Worm (Caenorhabditis elegans) whole organism, midembryonic: ENCODE results near the gene F55E10.4.

Experiments
- T22C8.4 ChIP-seq: fragments of 200-800 bp; sonication (Bioruptor generic); IDR thresholded peaks from 2 replicates; pipeline ENCODE4 v1.3.6; 2022; ENCODE audit warnings: missing genetic modification characterization, missing compliant biosample characterization
- cog-1 ChIP-seq: sonication (generic microtip); optimal IDR thresholded peaks from 2 replicates; lab custom pipeline; 2016; ENCODE audit warnings: missing genetic modification characterization, missing compliant biosample characterization
- flt-1 ChIP-seq: fragments of 200-800 bp; sonication (Bioruptor generic); IDR thresholded peaks from 2 replicates; pipeline ENCODE4 v1.3.6; 2022; ENCODE audit warnings: missing genetic modification characterization, missing compliant biosample characterization
- klf-2 ChIP-seq: fragments of 200-800 bp; sonication (Bioruptor generic); conservative IDR thresholded peaks from 2 replicates; pipeline ENCODE4 v1.3.6; 2022; ENCODE audit warnings: missing genetic modification reagents, missing genetic modification characterization, missing compliant biosample characterization
- med-1 ChIP-seq: sonication (generic microtip); optimal IDR thresholded peaks from 2 replicates; lab custom pipeline; 2017; ENCODE audit warnings: missing genetic modification characterization, mild to moderate bottlenecking, missing compliant biosample characterization, antibody characterized with exemption, missing genetic modification reagents; ENCODE audit not compliant: insufficient read depth
- ref-1 ChIP-seq: fragments of 200-800 bp; sonication (Bioruptor generic); conservative IDR thresholded peaks from 2 replicates; pipeline ENCODE4 v1.3.6; 2022; ENCODE audit warnings: missing genetic modification reagents, missing genetic modification characterization, missing compliant biosample characterization
- tab-1 ChIP-seq: fragments of 200-800 bp; sonication (Bioruptor generic); IDR thresholded peaks from 2 replicates; pipeline ENCODE4 v1.3.6; 2022; ENCODE audit warnings: missing genetic modification characterization, missing compliant biosample characterization
- ztf-23 ChIP-seq: fragments of 200-800 bp; sonication (Bioruptor generic); IDR thresholded peaks from 2 replicates; pipeline ENCODE4 v1.3.6; 2022; ENCODE audit warnings: missing genetic modification reagents, missing genetic modification characterization, missing compliant biosample characterization
- ztf-29 ChIP-seq: fragments of 200-800 bp; sonication (Bioruptor generic); IDR thresholded peaks from 2 replicates; pipeline ENCODE4 v1.3.6; 2022; ENCODE audit warnings: missing genetic modification reagents, missing genetic modification characterization, missing compliant biosample characterization

- TF ChIP-seq klf-2 (GFP tag; lab: Robert Waterston, UW) (no peak), ref-1 (no peak), flt-1 (GFP tag; lab: Robert Waterston, UW) (no peak), tab-1 (no peak), ztf-23 (no peak), T22C8.4 (GFP tag; lab: Robert Waterston, UW) (no peak), med-1 (GFP tag; lab: Kevin White, UChicago) (no peak), cog-1 (tag; lab: Kevin White, UChicago) (no peak), ztf-29 (no peak)
These were observed 28.1 kb downstream of the F55E10.4 start, which contains the start of gene ced-13 for ce11 chrX:8299554-8299953.
